Fruit fly (Drosophila melanogaster) whole organism, pupa: Measurements from ENCODE around the gene spel1.

Experiments used
- CG10348 ChIP-seq: fragments of 200-800 bp; sonication (Bioruptor generic); IDR thresholded peaks from 2 replicates; pipeline ENCODE4 v1.3.6; 2022; ENCODE audit warnings: missing biosample characterization, missing genetic modification characterization
- CG12605 ChIP-seq: fragments of 200-800 bp; sonication (Bioruptor generic); IDR thresholded peaks from 2 replicates; pipeline ENCODE4 v1.3.6; 2022; ENCODE audit warnings: missing biosample characterization, missing genetic modification characterization
- CG13204 ChIP-seq: fragments of 200-800 bp; sonication (Bioruptor generic); optimal IDR thresholded peaks from 2 replicates; lab custom pipeline; 2018; ENCODE audit warnings: missing biosample characterization, mild to moderate bottlenecking, missing genetic modification characterization, moderate library complexity
- CG14655 ChIP-seq: fragments of 200-800 bp; sonication (Bioruptor generic); optimal IDR thresholded peaks from 3 replicates; lab custom pipeline; 2017; ENCODE audit warnings: mild to moderate bottlenecking, missing biosample characterization, missing genetic modification reagents, missing genetic modification characterization
- CG15710 ChIP-seq: fragments of 200-800 bp; sonication (Bioruptor generic); optimal IDR thresholded peaks from 2 replicates; lab custom pipeline; 2018; ENCODE audit warnings: missing biosample characterization, mild to moderate bottlenecking, missing genetic modification characterization, moderate library complexity
- CG17806 ChIP-seq: fragments of 200-800 bp; sonication (Bioruptor generic); optimal IDR thresholded peaks from 2 replicates; lab custom pipeline; 2018; ENCODE audit warnings: missing biosample characterization, mild to moderate bottlenecking, missing genetic modification characterization, moderate library complexity
- CG32121 ChIP-seq: fragments of 200-800 bp; sonication (Bioruptor generic); IDR thresholded peaks from 2 replicates; pipeline ENCODE4 v1.3.6; 2022; ENCODE audit warnings: missing biosample characterization, missing genetic modification characterization
- CG34367 ChIP-seq: fragments of 200-800 bp; sonication (Bioruptor generic); optimal IDR thresholded peaks from 2 replicates; lab custom pipeline; 2018; ENCODE audit warnings: missing biosample characterization, mild to moderate bottlenecking, missing genetic modification characterization
- CG4496 ChIP-seq: fragments of 200-800 bp; sonication (Bioruptor generic); IDR thresholded peaks from 3 replicates; pipeline ENCODE4 v1.3.6; 2022; ENCODE audit warnings: missing biosample characterization, missing genetic modification characterization
- CG8159 ChIP-seq: fragments of 200-800 bp; sonication (Bioruptor generic); optimal IDR thresholded peaks from 3 replicates; lab custom pipeline; 2018; ENCODE audit warnings: missing biosample characterization, mild to moderate bottlenecking, missing genetic modification characterization, moderate library complexity
- CG8301 ChIP-seq: fragments of 200-800 bp; sonication (Bioruptor generic); optimal IDR thresholded peaks from 2 replicates; lab custom pipeline; 2018; ENCODE audit warnings: missing biosample characterization, mild to moderate bottlenecking, missing genetic modification characterization
- CG9948 ChIP-seq: fragments of 200-800 bp; sonication (Bioruptor generic); optimal IDR thresholded peaks from 2 replicates; lab custom pipeline; 2018; ENCODE audit warnings: missing biosample characterization, mild to moderate bottlenecking, missing genetic modification characterization, moderate library complexity
- D1 ChIP-seq: fragments of 200-800 bp; sonication (Bioruptor generic); optimal IDR thresholded peaks from 2 replicates; lab custom pipeline; 2018; ENCODE audit warnings: missing biosample characterization, mild to moderate bottlenecking, missing genetic modification characterization, moderate library complexity
- EcR ChIP-seq: fragments of 200-800 bp; sonication (Bioruptor generic); optimal IDR thresholded peaks from 3 replicates; lab custom pipeline; 2019; ENCODE audit warnings: missing biosample characterization, missing genetic modification characterization, mild to moderate bottlenecking, moderate library complexity, missing genetic modification reagents
- Ets98B ChIP-seq: fragments of 200-800 bp; sonication (Bioruptor generic); IDR thresholded peaks from 2 replicates; pipeline ENCODE4 v1.3.6; 2022; ENCODE audit warnings: missing biosample characterization, missing genetic modification characterization
- Pif1A ChIP-seq: fragments of 200-800 bp; sonication (Bioruptor generic); optimal IDR thresholded peaks from 3 replicates; lab custom pipeline; 2016; ENCODE audit warnings: missing biosample characterization, missing genetic modification characterization
- Pif1B ChIP-seq: fragments of 200-800 bp; sonication (Bioruptor generic); optimal IDR thresholded peaks from 3 replicates; lab custom pipeline; 2016; ENCODE audit warnings: missing biosample characterization, missing genetic modification characterization
- Snoo ChIP-seq: fragments of 200-800 bp; sonication (Bioruptor generic); optimal IDR thresholded peaks from 3 replicates; lab custom pipeline; 2017; ENCODE audit warnings: missing biosample characterization, mild to moderate bottlenecking, missing genetic modification characterization, inconsistent platforms
- fd96Ca ChIP-seq: fragments of 200-800 bp; sonication (Bioruptor generic); IDR thresholded peaks from 3 replicates; pipeline ENCODE4 v1.3.6; 2022; ENCODE audit warnings: missing biosample characterization, missing genetic modification characterization
- gl ChIP-seq: fragments of 200-800 bp; sonication (Bioruptor generic); optimal IDR thresholded peaks from 2 replicates; lab custom pipeline; 2018; ENCODE audit warnings: missing biosample characterization, mild to moderate bottlenecking, missing genetic modification characterization
- rn ChIP-seq: fragments of 200-800 bp; sonication (Bioruptor generic); IDR thresholded peaks from 2 replicates; pipeline ENCODE4 v1.3.6; 2022; ENCODE audit warnings: missing biosample characterization, missing genetic modification characterization

spel1 gene

dm6 chr2L:14361736-14362180, at the start of gene spel1:
spel1 (plus strand) TSS chr2L:14362069.
- TF ChIP-seq CG15710 (tag; lab: Kevin White, UChicago) (peak; percentile 72), CG8159 (tag; lab: Kevin White, UChicago) (peak; percentile 82), CG10348 (no peak; the same call in 1 of the 2 replicates), CG34367 (tag; lab: Kevin White, UChicago) (peak; percentile 36), rn (GFP tag; lab: Robert Waterston, UW) (peak; percentile 52; the same call in 1 of the 2 replicates), CG9948 (tag; lab: Kevin White, UChicago) (peak; percentile 73), CG12605 (GFP tag; lab: Robert Waterston, UW) (peak; percentile 79), gl (tag; lab: Kevin White, UChicago) (no peak), CG4496 (peak; percentile 78; the same call in 2 of the 3 replicates), CG32121 (GFP tag; lab: Robert Waterston, UW) (peak; percentile 75), CG13204 (GFP tag; lab: Kevin White, UChicago) (no peak), CG17806 (tag; lab: Kevin White, UChicago) (peak; percentile 77), Pif1A (GFP tag; lab: Kevin White, UChicago) (no peak), CG14655 (GFP tag; lab: Kevin White, UChicago) (peak; percentile 72), EcR (no peak), D1 (tag; lab: Kevin White, UChicago) (peak; percentile 73), fd96Ca (GFP tag; lab: Robert Waterston, UW) (0 out of 3 replicates have a peak, but pooled peaks have one; percentile 12), Ets98B (peak; percentile 68), CG8301 (peak; percentile 70), Snoo (peak; percentile 57), Pif1B (GFP tag; lab: Kevin White, UChicago) (no peak)

dm6 chr2L:14316704-14317103, 45.2 kb upstream of the spel1 start:
- no peak for TF ChIP-seq CG13204 (GFP tag; lab: Kevin White, UChicago)
- no peak for TF ChIP-seq gl (tag; lab: Kevin White, UChicago)
- no peak for TF ChIP-seq fd96Ca (GFP tag; lab: Robert Waterston, UW)
- TF ChIP-seq Pif1B (GFP tag; lab: Kevin White, UChicago), result no peak
- no peak for TF ChIP-seq CG12605 (GFP tag; lab: Robert Waterston, UW)
- TF ChIP-seq CG8301, result no peak
- no peak for TF ChIP-seq Snoo
- TF ChIP-seq CG34367 (tag; lab: Kevin White, UChicago), result no peak
- no peak for TF ChIP-seq rn (GFP tag; lab: Robert Waterston, UW)
- TF ChIP-seq CG14655 (GFP tag; lab: Kevin White, UChicago), result no peak
- TF ChIP-seq CG32121 (GFP tag; lab: Robert Waterston, UW), result no peak
- TF ChIP-seq CG8159 (tag; lab: Kevin White, UChicago), result no peak
- TF ChIP-seq CG9948 (tag; lab: Kevin White, UChicago), result no peak
- TF ChIP-seq Ets98B, result no peak
- TF ChIP-seq CG10348, result no peak
- no peak for TF ChIP-seq EcR
- no peak for TF ChIP-seq CG15710 (tag; lab: Kevin White, UChicago)

DNA sequence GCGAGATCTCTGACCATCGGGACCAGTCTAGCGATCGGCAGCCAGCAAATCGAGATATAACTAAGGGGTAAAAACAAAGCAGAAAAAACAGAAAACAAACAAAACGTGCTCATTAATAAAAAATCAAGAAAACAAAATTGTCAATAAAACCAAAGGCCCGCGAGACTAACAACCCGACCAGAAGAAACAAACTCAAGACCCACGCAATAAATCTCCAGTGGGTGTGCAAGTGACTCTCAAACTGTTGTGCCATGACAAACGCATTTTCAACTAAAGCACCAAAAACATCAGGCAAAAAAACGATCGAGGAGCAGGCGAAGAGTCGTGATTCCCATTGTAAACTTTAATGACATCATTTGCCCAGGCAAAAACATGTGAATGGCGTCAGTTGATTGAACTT, 43.9 kb upstream of the spel1 start:
- TF ChIP-seq CG8301, result no peak
- TF ChIP-seq CG34367 (tag; lab: Kevin White, UChicago), result no peak
- no peak for TF ChIP-seq Ets98B

DNA sequence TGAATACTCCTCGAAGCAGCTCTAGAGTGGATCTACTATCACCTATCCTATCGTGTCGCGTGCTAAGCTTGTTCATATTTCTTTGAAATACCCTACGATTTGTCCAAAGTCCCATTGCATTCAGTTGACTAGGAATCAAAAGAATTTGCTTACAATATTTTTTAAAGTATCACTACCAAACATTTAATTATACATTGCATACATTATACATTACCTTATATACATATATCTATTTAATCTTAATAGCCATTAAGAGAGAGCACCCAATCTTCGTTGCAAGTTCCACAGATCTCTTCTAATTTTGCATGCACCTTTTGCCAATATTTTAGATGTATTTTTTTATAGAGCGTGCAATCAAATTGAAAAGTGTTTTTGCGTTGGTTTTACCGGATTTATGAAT, 43.3 kb upstream of the spel1 start:
- TF ChIP-seq CG13204 (GFP tag; lab: Kevin White, UChicago), result no peak
- TF ChIP-seq CG8159 (tag; lab: Kevin White, UChicago), result no peak
- peak; percentile 27; the same call in 1 of the 2 replicates for TF ChIP-seq CG12605 (GFP tag; lab: Robert Waterston, UW)
- peak; percentile 75 for TF ChIP-seq CG32121 (GFP tag; lab: Robert Waterston, UW)
- no peak for TF ChIP-seq Pif1A (GFP tag; lab: Kevin White, UChicago)
- TF ChIP-seq Ets98B, result peak; percentile 79
- no peak for TF ChIP-seq CG14655 (GFP tag; lab: Kevin White, UChicago)
- no peak for TF ChIP-seq CG34367 (tag; lab: Kevin White, UChicago)
- peak; percentile 78 for TF ChIP-seq CG4496
- no peak for TF ChIP-seq CG15710 (tag; lab: Kevin White, UChicago)
- TF ChIP-seq fd96Ca (GFP tag; lab: Robert Waterston, UW), result no peak

dm6 chr2L:14319005-14319404, 42.9 kb upstream of the spel1 start:
- TF ChIP-seq CG32121 (GFP tag; lab: Robert Waterston, UW), result no peak
- no peak for TF ChIP-seq CG10348
- no peak for TF ChIP-seq Pif1A (GFP tag; lab: Kevin White, UChicago)
- TF ChIP-seq, all 21 proteins: peak for 0

- no peak for TF ChIP-seq CG8301
- TF ChIP-seq CG4496, result 0 out of 3 replicates have a peak, but pooled peaks have one; percentile 38
These were observed 27.9 kb upstream of the spel1 start, which contains the start of gene CG33090 for dm6 chr2L:14333965-14334364. CG33090 (plus strand) TSS chr2L:14334158.

dm6 chr2L:14336311-14336836, 25.5 kb upstream of the spel1 start:
- TF ChIP-seq CG17806 (tag; lab: Kevin White, UChicago), result no peak
- TF ChIP-seq CG14655 (GFP tag; lab: Kevin White, UChicago), result no peak
- TF ChIP-seq CG32121 (GFP tag; lab: Robert Waterston, UW), result no peak
- no peak for TF ChIP-seq D1 (tag; lab: Kevin White, UChicago)
- TF ChIP-seq Snoo, result no peak
- TF ChIP-seq EcR, result no peak
- TF ChIP-seq, all 21 proteins: peak for 0
